Fruit fly (Drosophila melanogaster) whole organism, embryonic: ENCODE data around the gene Smvt.

Experiments
- Abd-B ChIP-seq: fragments of 200-800 bp; sonication (Bioruptor generic); optimal IDR thresholded peaks from 2 replicates; lab custom pipeline; 2018; ENCODE audit warnings: missing biosample characterization, mild to moderate bottlenecking, missing genetic modification characterization, moderate library complexity
- Aef1 ChIP-seq: fragments of 200-800 bp; sonication (Bioruptor generic); IDR thresholded peaks from 3 replicates; pipeline ENCODE4 v1.3.6; 2022; ENCODE audit warnings: missing biosample characterization, missing genetic modification characterization
- CG10431 ChIP-seq: fragments of 200-800 bp; sonication (Bioruptor generic); optimal IDR thresholded peaks from 3 replicates; lab custom pipeline; 2018; ENCODE audit warnings: missing biosample characterization, mild to moderate bottlenecking, missing genetic modification characterization
- CG10462 ChIP-seq: fragments of 200-800 bp; sonication (Bioruptor generic); optimal IDR thresholded peaks from 2 replicates; lab custom pipeline; 2016; ENCODE audit warnings: missing biosample characterization, missing genetic modification characterization
- CG10979 ChIP-seq: fragments of 200-800 bp; sonication (Bioruptor generic); optimal IDR thresholded peaks from 2 replicates; lab custom pipeline; 2018; ENCODE audit warnings: missing biosample characterization, mild to moderate bottlenecking, missing genetic modification characterization, moderate library complexity
- CG11398 ChIP-seq: fragments of 200-800 bp; sonication (Bioruptor generic); optimal IDR thresholded peaks from 2 replicates; lab custom pipeline; 2016; ENCODE audit warnings: missing biosample characterization, missing genetic modification characterization
- CG12391 ChIP-seq: fragments of 200-800 bp; sonication (Bioruptor generic); optimal IDR thresholded peaks from 3 replicates; lab custom pipeline; 2018; ENCODE audit warnings: missing biosample characterization, mild to moderate bottlenecking, missing genetic modification characterization, moderate library complexity
- CG13894 ChIP-seq: fragments of 200-800 bp; sonication (Bioruptor generic); optimal IDR thresholded peaks from 3 replicates; lab custom pipeline; 2018; ENCODE audit warnings: missing biosample characterization, mild to moderate bottlenecking, missing genetic modification characterization, moderate library complexity
- CG14014 ChIP-seq: fragments of 200-800 bp; sonication (Bioruptor generic); IDR thresholded peaks from 2 replicates; pipeline ENCODE4 v1.3.6; 2022; ENCODE audit warnings: missing biosample characterization, missing genetic modification characterization
- CG1603 ChIP-seq: fragments of 200-800 bp; sonication (Bioruptor generic); optimal IDR thresholded peaks from 2 replicates; lab custom pipeline; 2019; ENCODE audit warnings: missing biosample characterization, mild to moderate bottlenecking, missing genetic modification characterization, moderate library complexity
- CG16779 ChIP-seq: fragments of 200-800 bp; sonication (Bioruptor generic); IDR thresholded peaks from 2 replicates; pipeline ENCODE4 v1.3.6; 2022; ENCODE audit warnings: missing biosample characterization, missing genetic modification characterization
- CG17385 ChIP-seq: fragments of 200-800 bp; sonication (Bioruptor generic); optimal IDR thresholded peaks from 3 replicates; lab custom pipeline; 2018; ENCODE audit warnings: missing biosample characterization, mild to moderate bottlenecking, missing genetic modification characterization
- CG31224 ChIP-seq: fragments of 200-800 bp; sonication (Bioruptor generic); IDR thresholded peaks from 2 replicates; pipeline ENCODE4 v1.3.6; 2022; ENCODE audit warnings: missing biosample characterization, missing genetic modification characterization
- CG31365 ChIP-seq: fragments of 200-800 bp; sonication (Bioruptor generic); optimal IDR thresholded peaks from 2 replicates; lab custom pipeline; 2018; ENCODE audit warnings: missing biosample characterization, mild to moderate bottlenecking, missing genetic modification characterization
- CG32772 ChIP-seq: fragments of 200-800 bp; sonication (Bioruptor generic); IDR thresholded peaks from 2 replicates; pipeline ENCODE4 v1.3.6; 2022; ENCODE audit warnings: missing biosample characterization, missing genetic modification characterization
- CG43689 ChIP-seq: fragments of 200-800 bp; sonication (Bioruptor generic); IDR thresholded peaks from 2 replicates; pipeline ENCODE4 v1.3.6; 2022; ENCODE audit warnings: missing biosample characterization, missing genetic modification characterization
- CG4404 ChIP-seq: fragments of 200-800 bp; sonication (Bioruptor generic); IDR thresholded peaks from 2 replicates; pipeline ENCODE4 v1.3.6; 2022; ENCODE audit warnings: missing biosample characterization, missing genetic modification characterization
- CG7372 ChIP-seq: fragments of 200-800 bp; sonication (Bioruptor generic); IDR thresholded peaks from 2 replicates; pipeline ENCODE4 v1.3.6; 2022; ENCODE audit warnings: missing biosample characterization, missing genetic modification characterization
- CG8765 ChIP-seq: fragments of 200-800 bp; sonication (Bioruptor generic); IDR thresholded peaks from 2 replicates; pipeline ENCODE4 v1.3.6; 2022; ENCODE audit warnings: missing biosample characterization, missing genetic modification characterization
- CG9876 ChIP-seq: fragments of 200-800 bp; sonication (Bioruptor generic); optimal IDR thresholded peaks from 2 replicates; lab custom pipeline; 2016; ENCODE audit warnings: missing biosample characterization, missing genetic modification characterization
- CoRest ChIP-seq: fragments of 200-800 bp; sonication (Bioruptor generic); optimal IDR thresholded peaks from 3 replicates; lab custom pipeline; 2018; ENCODE audit warnings: missing biosample characterization, mild to moderate bottlenecking, missing genetic modification characterization, moderate library complexity
- HLH54F ChIP-seq: fragments of 200-800 bp; sonication (Bioruptor generic); optimal IDR thresholded peaks from 3 replicates; lab custom pipeline; 2016; ENCODE audit warnings: missing biosample characterization, missing genetic modification characterization
- Hmx ChIP-seq: fragments of 200-800 bp; sonication (Bioruptor generic); optimal IDR thresholded peaks from 2 replicates; lab custom pipeline; 2016; ENCODE audit warnings: missing biosample characterization, missing genetic modification characterization
- Kr ChIP-seq: fragments of 200-800 bp; sonication (Bioruptor generic); optimal IDR thresholded peaks from 2 replicates; lab custom pipeline; 2017; ENCODE audit warnings: missing biosample characterization, mild to moderate bottlenecking, missing genetic modification characterization
- NK7.1 ChIP-seq: fragments of 200-800 bp; sonication (Bioruptor generic); optimal IDR thresholded peaks from 3 replicates; lab custom pipeline; 2016; ENCODE audit warnings: missing biosample characterization, missing genetic modification characterization
- Nf-YB ChIP-seq: fragments of 200-800 bp; sonication (Bioruptor generic); optimal IDR thresholded peaks from 3 replicates; lab custom pipeline; 2019; ENCODE audit warnings: missing biosample characterization, mild to moderate bottlenecking, missing genetic modification characterization, moderate library complexity
- Rfx ChIP-seq: fragments of 200-800 bp; sonication (Bioruptor generic); IDR thresholded peaks from 2 replicates; pipeline ENCODE4 v1.3.6; 2022; ENCODE audit warnings: missing biosample characterization, missing genetic modification characterization
- Six4 ChIP-seq: fragments of 200-800 bp; sonication (Bioruptor generic); optimal IDR thresholded peaks from 2 replicates; lab custom pipeline; 2016; ENCODE audit warnings: missing biosample characterization, missing genetic modification characterization
- Stat92E ChIP-seq, 3 experiments: fragments of >200 bp in 2 of 3; fragments of 200-800 bp in 1 of 3; sonication (Bioruptor generic) in 1 of 3; optimal IDR thresholded peaks; 2 replicates each; lab custom pipeline; 2017 to 2019; ENCODE audit warnings: missing biosample characterization in 3 of 3, missing genetic modification characterization in 3 of 3, mild to moderate bottlenecking in 1 of 3, moderate library complexity in 1 of 3
- caup ChIP-seq: fragments of 200-800 bp; sonication (Bioruptor generic); optimal IDR thresholded peaks from 3 replicates; lab custom pipeline; 2017; ENCODE audit warnings: missing biosample characterization, mild to moderate bottlenecking, missing genetic modification characterization, moderate library complexity; ENCODE audit not compliant: severe bottlenecking
- cg ChIP-seq: fragments of 200-800 bp; sonication (Bioruptor generic); optimal IDR thresholded peaks from 3 replicates; lab custom pipeline; 2019; ENCODE audit warnings: missing biosample characterization, mild to moderate bottlenecking, missing genetic modification characterization, moderate library complexity
- chn ChIP-seq: fragments of 200-800 bp; sonication (Bioruptor generic); optimal IDR thresholded peaks from 2 replicates; lab custom pipeline; 2016; ENCODE audit warnings: missing biosample characterization, missing genetic modification characterization
- corto ChIP-seq: fragments of 200-800 bp; sonication (Bioruptor generic); optimal IDR thresholded peaks from 2 replicates; lab custom pipeline; 2016; ENCODE audit warnings: missing biosample characterization, mild to moderate bottlenecking, missing genetic modification characterization, moderate library complexity
- emc ChIP-seq: fragments of 200-800 bp; sonication (Bioruptor generic); optimal IDR thresholded peaks from 2 replicates; lab custom pipeline; 2016; ENCODE audit warnings: missing biosample characterization, missing genetic modification characterization
- ham ChIP-seq: fragments of 200-800 bp; sonication (Bioruptor generic); IDR thresholded peaks from 2 replicates; pipeline ENCODE4 v1.3.6; 2022; ENCODE audit warnings: missing biosample characterization, missing genetic modification characterization
- odd ChIP-seq: fragments of 200-800 bp; sonication (Bioruptor generic); optimal IDR thresholded peaks from 2 replicates; lab custom pipeline; 2017; ENCODE audit warnings: missing biosample characterization, mild to moderate bottlenecking, missing genetic modification characterization
- phol ChIP-seq: fragments of 200-800 bp; sonication (Bioruptor generic); optimal IDR thresholded peaks from 3 replicates; lab custom pipeline; 2018; ENCODE audit warnings: missing biosample characterization, mild to moderate bottlenecking, missing genetic modification characterization, moderate library complexity
- pum ChIP-seq: fragments of 200-800 bp; sonication (Bioruptor generic); optimal IDR thresholded peaks from 2 replicates; lab custom pipeline; 2016; ENCODE audit warnings: missing biosample characterization, missing genetic modification characterization
- pzg ChIP-seq: fragments of 200-800 bp; sonication (Bioruptor generic); optimal IDR thresholded peaks from 3 replicates; lab custom pipeline; 2018; ENCODE audit warnings: missing biosample characterization, mild to moderate bottlenecking, missing genetic modification characterization, moderate library complexity
- ranshi ChIP-seq: fragments of 200-800 bp; sonication (Bioruptor generic); IDR thresholded peaks from 2 replicates; pipeline ENCODE4 v1.3.6; 2022; ENCODE audit warnings: missing biosample characterization, missing genetic modification characterization
- row ChIP-seq: fragments of 200-800 bp; sonication (Bioruptor generic); IDR thresholded peaks from 3 replicates; pipeline ENCODE4 v1.3.6; 2022; ENCODE audit warnings: missing biosample characterization, missing genetic modification characterization
- shn ChIP-seq: fragments of 200-800 bp; sonication (Bioruptor generic); optimal IDR thresholded peaks from 3 replicates; lab custom pipeline; 2016; ENCODE audit warnings: missing biosample characterization, missing genetic modification characterization
- stc ChIP-seq: fragments of 200-800 bp; sonication (Bioruptor generic); IDR thresholded peaks from 2 replicates; pipeline ENCODE4 v1.3.6; 2022; ENCODE audit warnings: missing biosample characterization, missing genetic modification characterization
- trh ChIP-seq: fragments of 200-800 bp; sonication (Bioruptor generic); optimal IDR thresholded peaks from 2 replicates; lab custom pipeline; 2016; ENCODE audit warnings: missing biosample characterization, missing genetic modification characterization
- twi ChIP-seq: fragments of 200-800 bp; optimal IDR thresholded peaks from 2 replicates; lab custom pipeline; 2019; ENCODE audit warnings: missing biosample characterization, mild to moderate bottlenecking, missing genetic modification characterization, moderate library complexity
- tx ChIP-seq: fragments of 200-800 bp; sonication (Bioruptor generic); optimal IDR thresholded peaks from 2 replicates; lab custom pipeline; 2016; ENCODE audit warnings: missing biosample characterization, missing genetic modification characterization
- unc-4 ChIP-seq: fragments of 200-800 bp; sonication (Bioruptor generic); IDR thresholded peaks from 2 replicates; pipeline ENCODE4 v1.3.6; 2022; ENCODE audit warnings: missing biosample characterization, missing genetic modification characterization; ENCODE audit not compliant: partially characterized antibody
- usp ChIP-seq: fragments of >200 bp; optimal IDR thresholded peaks from 2 replicates; lab custom pipeline; 2017; ENCODE audit warnings: missing biosample characterization, missing genetic modification characterization
- vvl ChIP-seq: fragments of 200-800 bp; sonication (Bioruptor generic); IDR thresholded peaks from 2 replicates; pipeline ENCODE4 v1.3.6; 2022; ENCODE audit warnings: missing biosample characterization, missing genetic modification characterization
- wek ChIP-seq: fragments of 200-800 bp; sonication (Bioruptor generic); optimal IDR thresholded peaks from 3 replicates; lab custom pipeline; 2018; ENCODE audit warnings: missing biosample characterization, mild to moderate bottlenecking, missing genetic modification characterization, moderate library complexity
- zen ChIP-seq: fragments of 200-800 bp; sonication (Bioruptor generic); optimal IDR thresholded peaks from 3 replicates; lab custom pipeline; 2018; ENCODE audit warnings: missing biosample characterization, mild to moderate bottlenecking, missing genetic modification characterization, moderate library complexity
- zf30C ChIP-seq: fragments of 200-800 bp; sonication (Bioruptor generic); optimal IDR thresholded peaks from 3 replicates; lab custom pipeline; 2018; ENCODE audit warnings: missing biosample characterization, mild to moderate bottlenecking, missing genetic modification characterization

The Smvt gene

dm6 chr3R:31721958-31722357, 39.4 kb downstream of the Smvt start (continued):
- TF ChIP-seq unc-4 (GFP tag; lab: Robert Waterston, UW): no peak
- TF ChIP-seq zf30C (GFP tag; lab: Kevin White, UChicago): no peak
- no peak for TF ChIP-seq trh (GFP tag; lab: Kevin White, UChicago)
- TF ChIP-seq shn (GFP tag; lab: Kevin White, UChicago): no peak
- no peak for TF ChIP-seq CG10462 (GFP tag; lab: Kevin White, UChicago)
- TF ChIP-seq Rfx (GFP tag; lab: Robert Waterston, UW): peak; percentile 40
- no peak for TF ChIP-seq chn (GFP tag; lab: Kevin White, UChicago)
- TF ChIP-seq Nf-YB (GFP tag; lab: Kevin White, UChicago): no peak
- no peak for TF ChIP-seq CG32772 (GFP tag; lab: Robert Waterston, UW)
- no peak for TF ChIP-seq CG8765 (GFP tag; lab: Robert Waterston, UW)
- no peak for TF ChIP-seq CG4404 (GFP tag; lab: Robert Waterston, UW)
- 0 out of 3 replicates have a peak, but pooled peaks have one; percentile 6 for TF ChIP-seq row (GFP tag; lab: Robert Waterston, UW)
- TF ChIP-seq CG17385 (GFP tag; lab: Kevin White, UChicago): peak; percentile 23
- TF ChIP-seq zen (tag; lab: Kevin White, UChicago): no peak
- no peak for TF ChIP-seq CG1603 (tag; lab: Kevin White, UChicago)
- no peak for TF ChIP-seq phol (tag; lab: Kevin White, UChicago)
- no peak for TF ChIP-seq NK7.1 (GFP tag; lab: Kevin White, UChicago)
- no peak for TF ChIP-seq CG7372 (GFP tag; lab: Robert Waterston, UW)
- TF ChIP-seq CG43689: no peak
- TF ChIP-seq ranshi (GFP tag; lab: Robert Waterston, UW): no peak
- TF ChIP-seq caup: no peak
- TF ChIP-seq CG14014 (GFP tag; lab: Robert Waterston, UW): no peak
- TF ChIP-seq tx (GFP tag; lab: Kevin White, UChicago): no peak
- TF ChIP-seq emc (GFP tag; lab: Kevin White, UChicago): no peak
- no peak for TF ChIP-seq Hmx (GFP tag; lab: Kevin White, UChicago)
- TF ChIP-seq twi (tag; lab: Kevin White, UChicago): no peak
- TF ChIP-seq HLH54F (GFP tag; lab: Kevin White, UChicago): no peak
- TF ChIP-seq usp (GFP tag; lab: Kevin White, UChicago): no peak
- no peak for TF ChIP-seq Abd-B (GFP tag; lab: Kevin White, UChicago)
- TF ChIP-seq CG11398: no peak
- no peak for TF ChIP-seq corto (GFP tag; lab: Kevin White, UChicago)
- no peak for TF ChIP-seq CG31224 (GFP tag; lab: Robert Waterston, UW)
- peak; percentile 14 for TF ChIP-seq CoRest (tag; lab: Kevin White, UChicago)
- no peak for TF ChIP-seq Stat92E (GFP tag; optimal IDR thresholded peaks at IDR 0.05; lab: Kevin White, UChicago)
- TF ChIP-seq Kr (GFP tag; lab: Kevin White, UChicago): no peak
- TF ChIP-seq CG16779 (GFP tag; lab: Robert Waterston, UW): no peak
- peak; percentile 14 for TF ChIP-seq CG31365
- no peak for TF ChIP-seq pzg (GFP tag; lab: Kevin White, UChicago)
- TF ChIP-seq Six4 (GFP tag; lab: Kevin White, UChicago): no peak
- no peak for TF ChIP-seq vvl (GFP tag; lab: Robert Waterston, UW)
- no peak for TF ChIP-seq pum (GFP tag; lab: Kevin White, UChicago)
- TF ChIP-seq CG10431 (GFP tag; lab: Kevin White, UChicago): peak; percentile 28
- peak; percentile 67 for TF ChIP-seq cg (GFP tag; lab: Kevin White, UChicago)
- no peak for TF ChIP-seq ham
- no peak for TF ChIP-seq odd
- TF ChIP-seq stc (GFP tag; lab: Robert Waterston, UW): no peak; the same call in 1 of the 2 replicates
- TF ChIP-seq Aef1: no peak; the same call in 2 of the 3 replicates
- TF ChIP-seq wek (GFP tag; lab: Kevin White, UChicago): peak; percentile 13
- TF ChIP-seq CG13894 (tag; lab: Kevin White, UChicago): peak; percentile 72
- no peak for TF ChIP-seq CG9876 (GFP tag; lab: Kevin White, UChicago)
- no peak for TF ChIP-seq CG10979 (tag; lab: Kevin White, UChicago)
- TF ChIP-seq CG12391 (tag; lab: Kevin White, UChicago): no peak
